Worm (Caenorhabditis elegans) whole organism, L3 larva: Measurements from ENCODE around the gene lbp-3.

Experiments
- aly-2 ChIP-seq: fragments of 150-350 bp; optimal IDR thresholded peaks from 2 replicates; lab custom pipeline; 2014; ENCODE audit warnings: missing biosample characterization, missing genetic modification characterization
- ama-1 ChIP-seq: fragments of 150-350 bp; optimal IDR thresholded peaks from 2 replicates; lab custom pipeline; 2018
- ceh-28 ChIP-seq: fragments of 150-350 bp; optimal IDR thresholded peaks from 2 replicates; lab custom pipeline; 2014; ENCODE audit warnings: missing biosample characterization, missing genetic modification reagents, missing genetic modification characterization
- ceh-82 ChIP-seq: fragments of 150-350 bp; optimal IDR thresholded peaks from 2 replicates; lab custom pipeline; 2014; ENCODE audit warnings: missing biosample characterization, missing genetic modification characterization
- daf-12 ChIP-seq: fragments of 150-350 bp; optimal IDR thresholded peaks from 2 replicates; lab custom pipeline; 2014; ENCODE audit warnings: missing biosample characterization, missing genetic modification reagents, missing genetic modification characterization
- egl-27 ChIP-seq: sonication (generic microtip); optimal IDR thresholded peaks from 4 replicates; lab custom pipeline; 2017; ENCODE audit warnings: missing biosample characterization, missing genetic modification reagents, missing genetic modification characterization
- egl-5 ChIP-seq: fragments of 150-350 bp; optimal IDR thresholded peaks from 2 replicates; lab custom pipeline; 2017; ENCODE audit warnings: missing biosample characterization, missing genetic modification reagents, missing genetic modification characterization, inconsistent platforms
- elt-2 ChIP-seq: sonication (generic microtip); optimal IDR thresholded peaks from 2 replicates; lab custom pipeline; 2016; ENCODE audit warnings: missing genetic modification reagents, mild to moderate bottlenecking, missing genetic modification characterization, missing compliant biosample characterization
- elt-3 ChIP-seq, 3 experiments: fragments of 150-350 bp in 1 of 3; sonication (generic microtip) in 2 of 3; optimal IDR thresholded peaks; 2 replicates in 2 of 3; 4 replicates in 1 of 3; lab custom pipeline; 2014 to 2017; ENCODE audit warnings: missing biosample characterization in 3 of 3, missing genetic modification characterization in 3 of 3
- eor-1 ChIP-seq, 2 experiments: fragments of 150-350 bp; optimal IDR thresholded peaks; 2 replicates each; lab custom pipeline; 2014 to 2018; ENCODE audit warnings: missing biosample characterization in 2 of 2, missing genetic modification characterization in 2 of 2
- jun-1 ChIP-seq: fragments of 150-350 bp; optimal IDR thresholded peaks from 2 replicates; lab custom pipeline; 2014; ENCODE audit warnings: missing biosample characterization, missing genetic modification reagents, missing genetic modification characterization
- lin-39 ChIP-seq: fragments of 150-350 bp; optimal IDR thresholded peaks from 2 replicates; lab custom pipeline; 2018; ENCODE audit warnings: missing biosample characterization, missing genetic modification reagents, missing genetic modification characterization
- nhr-11 ChIP-seq: fragments of 150-350 bp; optimal IDR thresholded peaks from 2 replicates; lab custom pipeline; 2014; ENCODE audit warnings: missing biosample characterization, missing genetic modification characterization
- nhr-12 ChIP-seq: fragments of 150-350 bp; optimal IDR thresholded peaks from 2 replicates; lab custom pipeline; 2014; ENCODE audit warnings: missing biosample characterization, missing genetic modification characterization
- nhr-23 ChIP-seq: fragments of 150-350 bp; optimal IDR thresholded peaks from 2 replicates; lab custom pipeline; 2014; ENCODE audit warnings: missing biosample characterization, missing genetic modification reagents, missing genetic modification characterization
- nhr-237 ChIP-seq: fragments of 150-350 bp; optimal IDR thresholded peaks from 2 replicates; lab custom pipeline; 2014; ENCODE audit warnings: missing biosample characterization, missing genetic modification characterization
- nhr-25 ChIP-seq: sonication (generic microtip); optimal IDR thresholded peaks from 2 replicates; lab custom pipeline; 2017; ENCODE audit warnings: missing biosample characterization, missing genetic modification characterization
- nhr-43 ChIP-seq: sonication (generic microtip); optimal IDR thresholded peaks from 2 replicates; lab custom pipeline; 2016; ENCODE audit warnings: mild to moderate bottlenecking, missing genetic modification characterization, missing compliant biosample characterization; ENCODE audit not compliant: poor library complexity, severe bottlenecking
- nhr-67 ChIP-seq: fragments of 150-350 bp; optimal IDR thresholded peaks from 2 replicates; lab custom pipeline; 2014; ENCODE audit warnings: missing biosample characterization, missing genetic modification characterization
- pha-4 ChIP-seq: fragments of 150-350 bp; optimal IDR thresholded peaks from 2 replicates; lab custom pipeline; 2014; ENCODE audit warnings: missing biosample characterization, missing genetic modification reagents, missing genetic modification characterization
- pqm-1 ChIP-seq: fragments of 150-350 bp; optimal IDR thresholded peaks from 2 replicates; lab custom pipeline; 2017; ENCODE audit warnings: missing biosample characterization, missing genetic modification characterization, inconsistent platforms
- sea-2 ChIP-seq: fragments of 150-350 bp; sonication (generic microtip); optimal IDR thresholded peaks from 4 replicates; lab custom pipeline; 2014; ENCODE audit warnings: missing biosample characterization, missing genetic modification reagents, missing genetic modification characterization
- unc-39 ChIP-seq: sonication (generic microtip); optimal IDR thresholded peaks from 4 replicates; lab custom pipeline; 2017; ENCODE audit warnings: missing biosample characterization, missing genetic modification characterization
- unc-62 ChIP-seq: fragments of 150-350 bp; sonication (generic microtip); optimal IDR thresholded peaks from 4 replicates; lab custom pipeline; 2014; ENCODE audit warnings: missing biosample characterization, missing genetic modification reagents, missing genetic modification characterization
- zag-1 ChIP-seq: fragments of 150-350 bp; optimal IDR thresholded peaks from 2 replicates; lab custom pipeline; 2014; ENCODE audit warnings: missing biosample characterization, missing genetic modification characterization
- ztf-11 ChIP-seq: fragments of 150-350 bp; optimal IDR thresholded peaks from 2 replicates; lab custom pipeline; 2014; ENCODE audit warnings: missing biosample characterization, missing genetic modification characterization

Gene lbp-3

ce11 chrX:3256784-3257493, at the start of gene lbp-3:
Gene lbp-3, plus strand, starts transcription at chrX:3257372.
- peak; percentile 100 for TF ChIP-seq pqm-1 (tag; lab: Kevin White, UChicago)
- no peak for TF ChIP-seq ceh-28 (tag; lab: Kevin White, UChicago)
- peak; percentile 98 for TF ChIP-seq elt-2 (tag; lab: Kevin White, UChicago)
- no peak for TF ChIP-seq lin-39 (tag; lab: Kevin White, UChicago)

ce11 chrX:3209523-3209922, 47.6 kb upstream of the lbp-3 start, which contains the start of gene F28B4.4:
Gene F28B4.4, minus strand, starts transcription at chrX:3209623.
- no peak for TF ChIP-seq ama-1
- TF ChIP-seq sea-2 (GFP tag; lab: Kevin White, UChicago) = no peak

- no peak for TF ChIP-seq ama-1
- no peak for TF ChIP-seq unc-39
- no peak for TF ChIP-seq aly-2 (tag; lab: Kevin White, UChicago)
Observed at ce11 chrX:3216698-3217097, 40.5 kb upstream of the lbp-3 start.

- no peak for TF ChIP-seq nhr-23
- peak; percentile 35 for TF ChIP-seq nhr-25 (tag; lab: Kevin White, UChicago)
- peak; percentile 74 for TF ChIP-seq elt-2 (tag; lab: Kevin White, UChicago)
- peak; percentile 18 for TF ChIP-seq pha-4
- TF ChIP-seq elt-3 (tag; optimal IDR thresholded peaks at IDR 0.05; lab: Kevin White, UChicago) = peak in 1 of 3 experiments; percentile 41
- peak; percentile 4 for TF ChIP-seq pqm-1 (tag; lab: Kevin White, UChicago)
Observed at ce11 chrX:3218040-3218795, 39.0 kb upstream of the lbp-3 start.

ce11 chrX:3220267-3220666, 36.9 kb upstream of the lbp-3 start, which contains the start of gene rgl-1:
Gene rgl-1, minus strand, starts transcription at chrX:3220367.
- TF ChIP-seq unc-62 = no peak
- no peak for TF ChIP-seq nhr-12 (tag; lab: Kevin White, UChicago)
- TF ChIP-seq ama-1 = no peak
- TF ChIP-seq eor-1 (tag; optimal IDR thresholded peaks at IDR 0.05; lab: Kevin White, UChicago) = no peak
- TF ChIP-seq egl-5 (tag; lab: Kevin White, UChicago) = no peak
- TF ChIP-seq ceh-28 (tag; lab: Kevin White, UChicago) = no peak
- TF ChIP-seq ceh-82 (tag; lab: Kevin White, UChicago) = no peak
- TF ChIP-seq zag-1 = no peak
- no peak for TF ChIP-seq daf-12 (tag; lab: Kevin White, UChicago)
- TF ChIP-seq nhr-43 = no peak
- no peak for TF ChIP-seq pqm-1 (tag; lab: Kevin White, UChicago)
- TF ChIP-seq egl-27 (tag; lab: Kevin White, UChicago) = no peak
- no peak for TF ChIP-seq elt-2 (tag; lab: Kevin White, UChicago)
- no peak for TF ChIP-seq nhr-67
- TF ChIP-seq jun-1 = no peak
- TF ChIP-seq nhr-237 (tag; lab: Kevin White, UChicago) = no peak

ce11 chrX:3223135-3223534, 34.0 kb upstream of the lbp-3 start:
- no peak for TF ChIP-seq nhr-43
- TF ChIP-seq elt-3 (tag; optimal IDR thresholded peaks at IDR 0.05; lab: Kevin White, UChicago) = no peak
- no peak for TF ChIP-seq nhr-25 (tag; lab: Kevin White, UChicago)
- TF ChIP-seq pqm-1 (tag; lab: Kevin White, UChicago) = no peak
- TF ChIP-seq nhr-11 (tag; lab: Kevin White, UChicago) = no peak
- no peak for TF ChIP-seq ceh-28 (tag; lab: Kevin White, UChicago)
- TF ChIP-seq pha-4 = peak; percentile 2
- no peak for TF ChIP-seq ztf-11 (tag; lab: Kevin White, UChicago)
- TF ChIP-seq, all 47 proteins: peak for 1
